Worm (Caenorhabditis elegans): ENCODE data around the gene ckc-1.

ce11 chrX:3566856-3567255 lies 9.6 kb upstream of the ckc-1 start:
- TF ChIP-seq lin-39 (tag; optimal IDR thresholded peaks at IDR 0.05): no peak
- TF ChIP-seq snpc-4 (tag; optimal IDR thresholded peaks at IDR 0.05): no peak
- TF ChIP-seq lsy-2 (tag; optimal IDR thresholded peaks at IDR 0.05): no peak
- no peak for TF ChIP-seq sem-4 (tag; optimal IDR thresholded peaks at IDR 0.05)
- TF ChIP-seq unc-62 (GFP tag; optimal IDR thresholded peaks at IDR 0.05): no peak
- no peak for TF ChIP-seq nhr-237 (tag; optimal IDR thresholded peaks at IDR 0.05)
- TF ChIP-seq aly-2 (tag; optimal IDR thresholded peaks at IDR 0.05): no peak
